Fruit fly (Drosophila melanogaster): Measurements from ENCODE around the gene mtm.

mtm gene

DNA sequence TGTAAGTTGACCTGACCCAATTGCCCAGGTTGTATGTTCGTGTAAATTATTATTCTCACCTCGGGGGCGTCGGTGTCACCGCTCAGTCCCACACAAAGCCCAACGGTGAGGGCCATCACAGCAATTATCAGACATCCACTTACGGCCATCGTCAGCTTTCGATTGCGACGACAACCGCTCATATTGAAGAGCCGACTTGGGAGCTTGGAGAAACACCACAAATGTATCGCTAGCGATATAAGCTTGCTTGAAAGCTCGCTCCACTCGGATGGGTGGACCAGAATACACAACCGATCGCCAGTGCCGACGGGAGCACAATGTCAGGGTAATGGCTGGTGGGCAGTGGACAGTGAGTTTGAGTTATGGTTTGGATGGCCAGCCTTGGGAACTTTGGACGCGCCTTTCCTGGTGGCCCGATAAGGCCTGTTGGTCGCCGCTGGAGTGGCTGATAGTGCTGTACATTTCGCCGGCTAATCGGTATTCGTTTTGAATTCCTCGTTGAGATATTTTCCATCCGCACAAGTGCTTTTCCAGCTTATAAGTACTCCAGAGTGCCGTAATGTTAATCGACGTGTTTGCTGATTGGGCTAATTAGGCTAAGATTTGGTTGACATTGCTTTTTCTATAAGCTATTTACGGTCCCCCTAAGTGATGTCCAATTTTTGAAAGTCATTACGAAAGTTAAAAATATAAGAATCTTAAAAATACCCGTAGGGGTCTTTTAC, 30.1 kb downstream of the mtm start, which contains the start of gene Gal (continued):
- TF ChIP-seq Med (GFP tag): peak; percentile 64
- TF ChIP-seq wor (GFP tag; IDR thresholded peaks at IDR 0.05): no peak
- TF ChIP-seq gro (GFP tag; optimal IDR thresholded peaks at IDR 0.05): peak; percentile 2

dm6 chr2L:6000065-6000464, 36.8 kb downstream of the mtm start, which contains the start of gene Tsp26A:
Gene Tsp26A, plus strand, starts transcription at chr2L:6000228.
- no peak for TF ChIP-seq kay (GFP tag; optimal IDR thresholded peaks at IDR 0.05)
- no peak for TF ChIP-seq CG9876 (GFP tag; optimal IDR thresholded peaks at IDR 0.05)
- no peak for TF ChIP-seq luna (GFP tag; optimal IDR thresholded peaks at IDR 0.05)
- peak; percentile 42 for TF ChIP-seq pzg (GFP tag; optimal IDR thresholded peaks at IDR 0.05)
- TF ChIP-seq row (GFP tag; IDR thresholded peaks at IDR 0.05): 0 out of 3 replicates have a peak, but pooled peaks have one; percentile 23
- no peak for TF ChIP-seq Dfd (GFP tag; optimal IDR thresholded peaks at IDR 0.05)
- no peak for TF ChIP-seq org-1 (GFP tag; optimal IDR thresholded peaks at IDR 0.05)
- TF ChIP-seq Myb (GFP tag; optimal IDR thresholded peaks at IDR 0.05): peak; percentile 39
- TF ChIP-seq gsb (GFP tag; IDR thresholded peaks at IDR 0.05): no peak
- TF ChIP-seq Scr (GFP tag; IDR thresholded peaks at IDR 0.05; ENCODE audit: partially characterized antibody): no peak
- TF ChIP-seq CG16815 (GFP tag; optimal IDR thresholded peaks at IDR 0.05): no peak
- peak; percentile 61 for TF ChIP-seq CG4617 (GFP tag; optimal IDR thresholded peaks at IDR 0.05; ENCODE audit: borderline replicate concordance)
- TF ChIP-seq danr (GFP tag; IDR thresholded peaks at IDR 0.05): no peak
- peak; percentile 47 for TF ChIP-seq Dp (GFP tag; optimal IDR thresholded peaks at IDR 0.05)
- TF ChIP-seq CoRest (tag; optimal IDR thresholded peaks at IDR 0.05): peak; percentile 15
- no peak for TF ChIP-seq CG12299 (tag; optimal IDR thresholded peaks at IDR 0.05)
- peak; percentile 55 for TF ChIP-seq stwl (tag; optimal IDR thresholded peaks at IDR 0.05)
- peak; percentile 48; the same call in 1 of the 2 replicates for TF ChIP-seq bbx (GFP tag; IDR thresholded peaks at IDR 0.05; ENCODE audit: partially characterized antibody)
- no peak for TF ChIP-seq unpg (GFP tag; optimal IDR thresholded peaks at IDR 0.05)
- TF ChIP-seq CG9437 (GFP tag; optimal IDR thresholded peaks at IDR 0.05): peak; percentile 81
- no peak for TF ChIP-seq twi (tag; optimal IDR thresholded peaks at IDR 0.05)
- no peak for TF ChIP-seq CG8089 (GFP tag; optimal IDR thresholded peaks at IDR 0.05)
- peak; percentile 62 for TF ChIP-seq Med (GFP tag)
- TF ChIP-seq Rfx (GFP tag; IDR thresholded peaks at IDR 0.05): peak; percentile 23; the same call in 1 of the 2 replicates
- TF ChIP-seq crol (GFP tag; IDR thresholded peaks at IDR 0.05): no peak
- TF ChIP-seq CG8478 (optimal IDR thresholded peaks at IDR 0.05): no peak
- peak; percentile 63 for TF ChIP-seq MBD-R2 (GFP tag; IDR thresholded peaks at IDR 0.05)
- peak; percentile 67 for TF ChIP-seq gfzf (GFP tag; optimal IDR thresholded peaks at IDR 0.05)
- no peak for TF ChIP-seq tin (GFP tag; optimal IDR thresholded peaks at IDR 0.05)
- no peak for TF ChIP-seq sc (optimal IDR thresholded peaks at IDR 0.05)
- no peak for TF ChIP-seq sc (GFP tag; optimal IDR thresholded peaks at IDR 0.05)
- 0 out of 2 replicates have a peak, but pooled peaks have one; percentile 16 for TF ChIP-seq ranshi (GFP tag; IDR thresholded peaks at IDR 0.05)
- TF ChIP-seq phol (tag; optimal IDR thresholded peaks at IDR 0.05): peak; percentile 93
- TF ChIP-seq CG9797 (GFP tag; optimal IDR thresholded peaks at IDR 0.05): peak; percentile 40
- peak; percentile 78 for TF ChIP-seq MESR4 (GFP tag; optimal IDR thresholded peaks at IDR 0.05)
- 0 out of 3 replicates have a peak, but pooled peaks have one; percentile 35 for TF ChIP-seq CG6791 (GFP tag; IDR thresholded peaks at IDR 0.05; ENCODE audit: partially characterized antibody)
- peak; percentile 27; the same call in 1 of the 3 replicates for TF ChIP-seq zfh1 (GFP tag; IDR thresholded peaks at IDR 0.05)
- TF ChIP-seq chinmo (GFP tag; IDR thresholded peaks at IDR 0.05; ENCODE audit: partially characterized antibody): 0 out of 4 replicates have a peak, but pooled peaks have one; percentile 52
- no peak for TF ChIP-seq CG7556 (GFP tag; optimal IDR thresholded peaks at IDR 0.05)
- peak; percentile 29 for TF ChIP-seq Ets97D (GFP tag; optimal IDR thresholded peaks at IDR 0.05)
- peak; percentile 56 for TF ChIP-seq E2f2 (GFP tag; IDR thresholded peaks at IDR 0.05)
- TF ChIP-seq CG10565 (GFP tag; optimal IDR thresholded peaks at IDR 0.05): no peak
- TF ChIP-seq CG5953 (GFP tag; IDR thresholded peaks at IDR 0.05): no peak

Data from whole organism, embryonic.